Worm (Caenorhabditis elegans) whole organism, young adult: ENCODE results near the gene oig-2.

ENCODE experiments used
- F57C9.4 ChIP-seq: sonication (generic microtip); optimal IDR thresholded peaks from 2 replicates; lab custom pipeline; 2017; ENCODE audit warnings: mild to moderate bottlenecking, missing genetic modification characterization, missing compliant biosample characterization
- nhr-90 ChIP-seq: sonication (generic microtip); optimal IDR thresholded peaks from 2 replicates; lab custom pipeline; 2016; ENCODE audit warnings: missing genotype, mild to moderate bottlenecking, missing genetic modification characterization, missing compliant biosample characterization
- unc-62 ChIP-seq: fragments of 150-350 bp; optimal IDR thresholded peaks from 2 replicates; lab custom pipeline; 2014; ENCODE audit warnings: missing biosample characterization, missing genetic modification reagents, missing genetic modification characterization

DNA sequence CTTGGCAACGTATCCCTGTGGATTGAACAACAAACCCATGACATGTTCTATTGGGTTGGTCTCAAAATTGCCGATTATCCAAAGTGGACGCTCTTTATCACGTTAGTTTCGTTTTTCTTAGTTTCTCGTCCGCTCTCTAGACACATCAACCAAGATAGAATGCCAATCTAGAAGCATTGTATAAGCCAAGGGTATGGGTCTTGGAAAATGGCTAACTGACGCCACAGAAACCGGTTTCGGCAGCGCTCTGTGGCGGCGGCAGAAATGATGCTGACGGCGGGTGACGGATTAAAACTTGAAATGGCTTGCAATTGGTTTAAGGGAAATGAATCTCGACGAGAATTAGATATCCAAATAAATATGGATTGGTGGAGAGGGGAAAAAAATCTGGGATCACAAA, 42.4 kb downstream of the oig-2 start:
- no peak for TF ChIP-seq nhr-90 (tag; lab: Kevin White, UChicago)
- TF ChIP-seq unc-62 = no peak
- no peak for TF ChIP-seq F57C9.4 (tag; lab: Kevin White, UChicago)
